Fruit fly (Drosophila melanogaster): Measurements from ENCODE around the gene Pgant8.
A peak's percentile ranks its signal among the peaks of the same experiment; 100 is the strongest.

The Pgant8 gene

dm6 chr3L:15690711-15691591 is 7.3 kb downstream of the Pgant8 start:
- TF ChIP-seq HLH106 (tag; optimal IDR thresholded peaks at IDR 0.05) (peak; percentile 15), lola (GFP tag; optimal IDR thresholded peaks at IDR 0.05) (no peak), fru (GFP tag; optimal IDR thresholded peaks at IDR 0.05) (peak; percentile 13), foxo (GFP tag; optimal IDR thresholded peaks at IDR 0.05) (peak in 1 of 2 experiments; percentile 26)

dm6 chr3L:15691968-15692367 is 8.3 kb downstream of the Pgant8 start, which contains the start of gene CG34451:
TSS of gene CG34451 (minus strand) at chr3L:15692068.
- TF ChIP-seq OdsH (GFP tag; optimal IDR thresholded peaks at IDR 0.05) (no peak), Sp1 (GFP tag; optimal IDR thresholded peaks at IDR 0.05) (no peak), Dfd (GFP tag; optimal IDR thresholded peaks at IDR 0.05) (no peak), Mio (GFP tag; optimal IDR thresholded peaks at IDR 0.05) (no peak), Rel (GFP tag; optimal IDR thresholded peaks at IDR 0.05) (no peak), Rel (tag; optimal IDR thresholded peaks at IDR 0.05) (no peak), Abd-B (GFP tag; optimal IDR thresholded peaks at IDR 0.05) (no peak), Vsx2 (GFP tag; optimal IDR thresholded peaks at IDR 0.05; ENCODE audit: partially characterized antibody) (no peak), GATAd (GFP tag; optimal IDR thresholded peaks at IDR 0.05) (no peak), Hr83 (GFP tag; optimal IDR thresholded peaks at IDR 0.05; ENCODE audit: poor library complexity, severe bottlenecking) (no peak), pan (optimal IDR thresholded peaks at IDR 0.05) (no peak), CG32264 (GFP tag; optimal IDR thresholded peaks at IDR 0.05) (no peak), sage (GFP tag; optimal IDR thresholded peaks at IDR 0.05) (no peak), lola (GFP tag; optimal IDR thresholded peaks at IDR 0.05) (no peak), CrebA (GFP tag; optimal IDR thresholded peaks at IDR 0.05; ENCODE audit: borderline replicate concordance) (no peak), jim (GFP tag; optimal IDR thresholded peaks at IDR 0.05) (no peak), sv (GFP tag; optimal IDR thresholded peaks at IDR 0.05) (no peak), psq (GFP tag; optimal IDR thresholded peaks at IDR 0.05) (no peak)

dm6 chr3L:15692388-15692787 is 8.7 kb downstream of the Pgant8 start:
- no peak for TF ChIP-seq lola (GFP tag; optimal IDR thresholded peaks at IDR 0.05)
- TF ChIP-seq Myc (optimal IDR thresholded peaks at IDR 0.05), result no peak
- no peak for TF ChIP-seq pan (optimal IDR thresholded peaks at IDR 0.05)
- TF ChIP-seq Mio (GFP tag; optimal IDR thresholded peaks at IDR 0.05), result no peak
- no peak for TF ChIP-seq dsf (GFP tag; optimal IDR thresholded peaks at IDR 0.05; ENCODE audit: borderline replicate concordance)
- TF ChIP-seq Hr78 (GFP tag; optimal IDR thresholded peaks at IDR 0.05), result no peak
- no peak for TF ChIP-seq Jra (GFP tag; optimal IDR thresholded peaks at IDR 0.05)
- no peak for TF ChIP-seq tai (GFP tag; optimal IDR thresholded peaks at IDR 0.05)
- TF ChIP-seq CG32264 (GFP tag; optimal IDR thresholded peaks at IDR 0.05), result no peak
- TF ChIP-seq usp (GFP tag; optimal IDR thresholded peaks at IDR 0.05), result no peak
- TF ChIP-seq ey (GFP tag; optimal IDR thresholded peaks at IDR 0.05), result no peak

- TF ChIP-seq jim (GFP tag; optimal IDR thresholded peaks at IDR 0.05), result no peak
- no peak for TF ChIP-seq N (GFP tag; optimal IDR thresholded peaks at IDR 0.05)
- TF ChIP-seq psq (GFP tag; optimal IDR thresholded peaks at IDR 0.05), result peak; percentile 28
- TF ChIP-seq Hr83 (GFP tag; optimal IDR thresholded peaks at IDR 0.05; ENCODE audit: poor library complexity, severe bottlenecking), result no peak
- no peak for TF ChIP-seq dmrt93B (GFP tag; optimal IDR thresholded peaks at IDR 0.05)
Measured at dm6 chr3L:15692794-15693532, 9.3 kb downstream of the Pgant8 start.

- peak; percentile 18 for TF ChIP-seq OdsH (GFP tag; optimal IDR thresholded peaks at IDR 0.05)
- TF ChIP-seq Vsx2 (GFP tag; optimal IDR thresholded peaks at IDR 0.05; ENCODE audit: partially characterized antibody), result no peak
Measured at dm6 chr3L:15694406-15694805, 10.7 kb downstream of the Pgant8 start.
